Fruit fly (Drosophila melanogaster) whole organism, prepupa: ENCODE data around the gene Chchd2.
A peak's percentile ranks its signal among the peaks of the same experiment; 100 is the strongest.

Experiments
- Blimp-1 ChIP-seq: fragments of 200-800 bp; sonication (Bioruptor generic); optimal IDR thresholded peaks from 3 replicates; lab custom pipeline; 2017; ENCODE audit warnings: missing biosample characterization, missing genetic modification characterization, mild to moderate bottlenecking, moderate library complexity, missing genetic modification reagents
- CG11902 ChIP-seq: fragments of 200-800 bp; sonication (Bioruptor generic); optimal IDR thresholded peaks from 3 replicates; lab custom pipeline; 2016; ENCODE audit warnings: missing biosample characterization, missing genetic modification characterization
- CG3919 ChIP-seq: fragments of 200-800 bp; sonication (Bioruptor generic); optimal IDR thresholded peaks from 3 replicates; lab custom pipeline; 2016; ENCODE audit warnings: missing biosample characterization, missing genetic modification characterization
- CG4318 ChIP-seq: fragments of 200-800 bp; sonication (Bioruptor generic); optimal IDR thresholded peaks from 3 replicates; lab custom pipeline; 2017; ENCODE audit warnings: missing biosample characterization, mild to moderate bottlenecking, missing genetic modification characterization
- Lpt ChIP-seq: fragments of 200-800 bp; sonication (Bioruptor generic); optimal IDR thresholded peaks from 3 replicates; lab custom pipeline; 2016; ENCODE audit warnings: missing biosample characterization, missing genetic modification characterization
- esn ChIP-seq: fragments of 200-800 bp; sonication (Bioruptor generic); optimal IDR thresholded peaks from 2 replicates; lab custom pipeline; 2016; ENCODE audit warnings: missing biosample characterization, mild to moderate bottlenecking, missing genetic modification characterization, moderate library complexity
- fd85E ChIP-seq: fragments of 200-800 bp; sonication (Bioruptor generic); optimal IDR thresholded peaks from 3 replicates; lab custom pipeline; 2016; ENCODE audit warnings: missing biosample characterization, missing genetic modification characterization
- lz ChIP-seq: fragments of 200-800 bp; sonication (Bioruptor generic); optimal IDR thresholded peaks from 3 replicates; lab custom pipeline; 2016; ENCODE audit warnings: missing biosample characterization, missing genetic modification characterization

DNA sequence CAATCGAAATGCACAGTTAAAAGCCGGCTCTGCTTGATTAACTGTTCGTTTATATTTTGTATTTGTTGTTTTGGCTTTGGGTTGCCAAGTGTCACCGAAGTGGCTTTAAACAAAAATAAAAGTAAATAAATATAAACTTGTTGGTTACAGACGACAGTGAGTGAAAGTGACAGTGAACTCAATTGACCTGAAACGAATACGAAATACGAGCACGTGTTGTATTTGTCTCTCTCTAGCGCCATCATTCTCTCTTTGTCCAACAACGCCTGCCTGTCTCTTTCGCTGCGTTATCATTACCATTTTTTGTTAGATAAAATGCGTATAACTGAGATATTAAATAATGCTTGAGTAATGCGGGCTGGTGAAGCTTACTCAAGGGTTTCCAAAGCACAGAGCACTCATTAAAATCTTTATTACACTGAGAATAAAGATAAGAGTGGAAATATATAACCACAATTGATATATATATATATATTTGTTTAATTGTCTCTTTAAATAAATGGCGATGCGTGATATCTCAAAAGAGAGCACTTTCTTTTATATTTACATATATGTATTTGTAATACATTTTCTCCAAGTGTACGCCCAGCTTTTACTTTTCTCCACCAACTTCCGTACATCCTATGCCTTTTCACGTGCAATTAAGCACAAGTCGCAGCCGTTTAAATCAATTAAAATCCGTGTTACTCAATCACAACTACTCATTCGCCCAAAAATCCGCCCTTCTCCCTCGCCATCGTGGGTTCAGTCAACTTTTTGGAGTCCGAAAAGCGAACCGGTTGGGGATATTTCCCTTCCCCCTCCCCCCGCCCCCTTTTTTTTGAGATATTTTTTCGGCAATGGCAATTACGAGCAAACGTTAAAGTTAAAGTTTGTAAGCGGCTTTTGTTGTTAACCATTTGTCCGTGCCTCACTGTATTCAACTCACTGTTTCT lies 32.7 kb downstream of the Chchd2 start:
- TF ChIP-seq Blimp-1 (GFP tag; lab: Kevin White, UChicago) (peak; percentile 46), CG4318 (GFP tag; lab: Kevin White, UChicago) (no peak), CG11902 (GFP tag; lab: Kevin White, UChicago) (no peak), Lpt (no peak), fd85E (no peak), CG3919 (GFP tag; lab: Kevin White, UChicago) (peak; percentile 23), lz (GFP tag; lab: Kevin White, UChicago) (no peak), esn (GFP tag; lab: Kevin White, UChicago) (peak; percentile 48)
